Fruit fly (Drosophila melanogaster) Kc167 (cell line): ENCODE measurements around the gene CG2225.

Source experiments
- Myc ChIP-seq: fragments of >200 bp; optimal IDR thresholded peaks from 2 replicates; lab custom pipeline; 2017; ENCODE audit warnings: missing external identifiers
- Sin3A ChIP-seq: fragments of >200 bp; optimal IDR thresholded peaks from 2 replicates; lab custom pipeline; 2018; ENCODE audit warnings: missing external identifiers
- h ChIP-seq: fragments of >200 bp; optimal IDR thresholded peaks from 3 replicates; lab custom pipeline; 2018; ENCODE audit warnings: missing external identifiers
- insv ChIP-seq: fragments of >200 bp; optimal IDR thresholded peaks from 3 replicates; lab custom pipeline; 2018; ENCODE audit warnings: missing external identifiers
- psq ChIP-seq: fragments of >200 bp; optimal IDR thresholded peaks from 2 replicates; lab custom pipeline; 2017; ENCODE audit warnings: missing external identifiers
- ttk ChIP-seq: sonication (Bioruptor generic); optimal IDR thresholded peaks from 2 replicates; lab custom pipeline; 2017; ENCODE audit warnings: missing external identifiers

CG2225 gene

dm6 chr2L:21632032-21632587 lies 45.2 kb downstream of the CG2225 start, which contains the start of gene Ac3:
TSS of gene Ac3 (plus strand) at chr2L:21632587.
- no peak for TF ChIP-seq insv (lab: Kevin White, UChicago)
- no peak for TF ChIP-seq ttk (lab: Kevin White, UChicago)
- TF ChIP-seq Sin3A, result no peak

dm6 chr2L:21630563-21630817 lies 46.8 kb downstream of the CG2225 start:
- TF ChIP-seq Sin3A (no peak), psq (lab: Kevin White, UChicago) (no peak), Myc (no peak), ttk (lab: Kevin White, UChicago) (no peak), h (lab: Kevin White, UChicago) (no peak), insv (lab: Kevin White, UChicago) (no peak)

DNA sequence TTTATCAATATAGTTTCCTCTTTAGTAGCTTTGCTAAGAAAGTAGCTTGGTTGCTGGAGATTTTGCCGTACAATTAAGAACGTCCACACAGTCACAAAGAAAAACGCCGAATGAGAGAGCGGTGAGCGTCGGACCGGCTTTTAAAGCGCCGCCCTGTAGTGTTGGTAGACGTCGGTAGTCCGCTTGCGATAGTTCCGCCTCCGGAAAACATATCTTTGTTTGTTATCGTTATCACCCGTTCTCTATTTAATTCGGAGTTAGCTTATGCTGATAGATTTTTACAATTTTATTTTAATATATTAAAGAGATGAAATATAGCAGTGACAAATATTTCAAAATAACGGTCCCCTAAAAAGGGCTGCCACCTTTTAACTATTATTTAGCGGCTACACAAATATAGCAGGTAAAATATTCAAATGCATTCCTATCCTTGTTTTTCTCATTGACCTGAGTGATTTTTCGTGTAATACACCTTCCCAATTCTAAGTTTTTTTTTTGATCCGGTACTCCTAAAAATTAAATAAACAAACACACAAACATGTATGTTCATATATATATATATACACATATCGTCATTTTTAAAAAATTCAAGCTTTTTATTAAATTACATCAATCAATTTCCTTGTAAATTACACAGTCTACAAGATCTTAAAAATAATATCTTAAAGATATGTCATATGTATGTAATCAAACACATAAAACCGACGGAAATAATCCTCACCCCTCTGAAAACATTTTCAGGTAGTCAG lies 47.3 kb downstream of the CG2225 start, which contains the start of gene Df31:
Gene Df31 (minus strand): TSS at position 119 of the 749 bp plus-strand sequence.
- TF ChIP-seq insv (lab: Kevin White, UChicago), result no peak
- TF ChIP-seq Sin3A, result no peak
- TF ChIP-seq h (lab: Kevin White, UChicago), result no peak

dm6 chr2L:21629149-21629813 lies 48.0 kb downstream of the CG2225 start:
- TF ChIP-seq Myc (no peak), insv (lab: Kevin White, UChicago) (no peak), psq (lab: Kevin White, UChicago) (no peak), ttk (lab: Kevin White, UChicago) (no peak), h (lab: Kevin White, UChicago) (no peak), Sin3A (no peak)

DNA sequence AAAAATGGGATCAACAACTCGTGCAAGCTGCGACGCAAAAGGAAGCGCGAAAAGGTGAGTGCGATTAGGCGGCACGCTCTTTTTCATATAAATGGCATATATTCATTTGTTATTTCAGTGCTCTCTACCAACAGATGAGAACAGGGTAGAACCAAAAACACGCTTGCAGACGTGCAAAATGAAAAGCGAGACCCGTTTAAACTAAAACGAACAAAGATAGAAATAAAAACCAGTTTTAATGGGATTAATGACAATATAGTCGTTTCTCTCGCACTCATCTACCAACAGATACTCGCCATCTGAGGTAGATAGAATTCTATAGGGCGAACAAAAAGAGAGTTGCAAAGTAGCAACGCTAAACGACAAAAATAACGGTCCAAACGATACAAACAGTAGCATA lies 48.8 kb downstream of the CG2225 start:
- TF ChIP-seq insv (lab: Kevin White, UChicago) (no peak), Sin3A (no peak), h (lab: Kevin White, UChicago) (no peak), Myc (no peak), ttk (lab: Kevin White, UChicago) (no peak), psq (lab: Kevin White, UChicago) (no peak)

dm6 chr2L:21627957-21628356 lies 49.4 kb downstream of the CG2225 start:
- no peak for TF ChIP-seq ttk (lab: Kevin White, UChicago)
- TF ChIP-seq Sin3A, result no peak
- no peak for TF ChIP-seq insv (lab: Kevin White, UChicago)

- TF ChIP-seq Sin3A (no peak), h (lab: Kevin White, UChicago) (no peak), ttk (lab: Kevin White, UChicago) (no peak), Myc (no peak), insv (lab: Kevin White, UChicago) (no peak)
Measured at dm6 chr2L:21624472-21624787, 52.9 kb downstream of the CG2225 start.

- TF ChIP-seq Sin3A (no peak), Myc (no peak), ttk (lab: Kevin White, UChicago) (no peak), insv (lab: Kevin White, UChicago) (no peak)
Measured at dm6 chr2L:21623685-21624471, 53.5 kb downstream of the CG2225 start, which contains the start of gene CG2201. TSS of gene CG2201 (minus strand) at chr2L:21624080.

DNA sequence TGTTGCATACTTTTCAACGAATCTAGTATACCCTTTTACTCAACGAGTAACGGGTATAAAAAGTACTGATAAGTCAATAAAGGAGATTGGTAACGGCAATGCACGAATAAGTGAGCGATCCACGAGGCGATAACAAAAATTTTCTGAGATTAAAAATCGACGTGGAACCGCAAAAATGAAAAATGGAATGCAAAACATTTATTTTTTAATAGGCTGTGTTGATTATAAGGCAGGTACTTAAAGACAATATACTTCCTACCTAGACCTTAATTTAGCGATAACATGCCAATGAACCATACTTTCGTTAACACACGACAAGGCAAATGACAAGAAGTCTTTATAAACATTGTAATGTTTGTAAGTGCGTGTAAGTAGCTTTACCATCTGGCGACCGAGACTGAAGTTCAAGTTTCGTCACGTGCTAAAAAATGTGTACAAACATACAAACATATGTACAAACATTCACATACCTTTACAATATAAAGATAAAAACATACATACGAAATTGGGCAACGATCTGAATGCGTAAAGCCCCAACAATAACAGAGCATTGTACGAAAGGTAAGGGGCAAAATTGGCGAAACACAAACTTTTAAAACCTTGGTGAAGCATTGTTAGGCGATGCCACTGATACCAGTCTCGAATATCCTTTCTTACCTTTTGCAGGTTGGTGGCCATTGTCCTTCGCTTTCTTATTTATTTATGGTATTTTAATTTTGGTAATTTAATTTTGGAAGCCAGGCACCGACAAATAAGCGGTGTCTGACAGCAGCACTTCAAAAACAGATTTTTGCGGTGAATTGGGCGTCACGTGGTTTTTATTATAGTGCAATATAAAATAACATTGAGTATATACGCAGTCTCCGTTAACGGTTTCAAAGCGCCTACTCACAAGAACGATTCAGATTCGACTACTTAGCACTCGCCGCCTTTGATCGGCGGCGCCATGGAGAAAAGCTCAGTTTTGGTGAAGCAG lies 54.3 kb downstream of the CG2225 start:
- TF ChIP-seq Myc, result no peak
- TF ChIP-seq insv (lab: Kevin White, UChicago), result no peak
- TF ChIP-seq h (lab: Kevin White, UChicago), result no peak
- no peak for TF ChIP-seq psq (lab: Kevin White, UChicago)
- TF ChIP-seq Sin3A, result no peak
- TF ChIP-seq ttk (lab: Kevin White, UChicago), result no peak

DNA sequence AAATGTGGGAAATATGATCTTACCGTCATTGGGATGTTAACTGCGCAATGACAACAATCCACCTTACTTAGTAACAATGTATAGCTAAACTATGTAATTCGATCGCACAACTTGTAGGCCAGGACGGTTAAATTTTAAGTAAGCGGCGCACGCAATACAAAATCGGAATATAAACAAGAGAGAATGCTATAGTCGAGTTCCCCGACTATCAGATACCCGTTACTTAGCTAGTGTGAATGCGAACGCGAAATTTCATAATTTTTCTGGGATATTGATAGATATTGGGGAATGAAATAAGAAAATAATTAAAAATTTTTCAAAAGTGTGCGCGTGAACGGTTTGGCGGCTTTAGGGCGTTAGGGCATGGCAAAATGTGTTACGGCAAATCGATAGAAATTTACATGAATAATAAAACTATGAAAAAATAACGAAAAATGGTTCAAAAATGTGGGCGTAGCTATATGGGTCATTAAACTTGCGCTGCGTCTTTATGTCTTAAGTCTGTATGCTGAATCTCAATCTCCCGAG lies 55.2 kb downstream of the CG2225 start:
- TF ChIP-seq insv (lab: Kevin White, UChicago), result no peak
- TF ChIP-seq h (lab: Kevin White, UChicago), result no peak
- TF ChIP-seq Myc, result no peak
- no peak for TF ChIP-seq ttk (lab: Kevin White, UChicago)
- TF ChIP-seq psq (lab: Kevin White, UChicago), result no peak
- no peak for TF ChIP-seq Sin3A

DNA sequence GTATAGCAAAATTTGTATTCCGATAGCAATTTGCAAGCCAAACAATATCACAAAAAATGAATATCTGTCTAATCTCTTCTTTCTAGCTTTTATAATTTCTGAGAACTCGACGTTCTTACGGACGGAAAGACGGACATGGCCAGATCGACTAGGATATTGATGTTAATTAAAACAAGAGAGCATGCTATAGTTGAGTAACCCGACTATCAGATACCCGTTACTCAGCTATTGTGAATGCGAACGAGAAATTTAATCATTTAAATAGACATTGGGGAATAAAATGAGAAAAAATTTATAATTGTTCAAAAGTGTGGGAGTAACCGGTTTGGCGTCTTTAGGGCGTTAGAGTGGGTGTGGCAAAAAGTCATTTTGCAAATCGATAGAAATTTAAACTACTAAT lies 56.8 kb downstream of the CG2225 start:
- TF ChIP-seq insv (lab: Kevin White, UChicago) (no peak), Myc (no peak), psq (lab: Kevin White, UChicago) (no peak), h (lab: Kevin White, UChicago) (no peak), ttk (lab: Kevin White, UChicago) (no peak), Sin3A (no peak)
